Worm (Caenorhabditis elegans): Measurements from ENCODE around the gene chil-4.
A peak's percentile ranks its signal among the peaks of the same experiment; 100 is the strongest.

Gene chil-4

DNA sequence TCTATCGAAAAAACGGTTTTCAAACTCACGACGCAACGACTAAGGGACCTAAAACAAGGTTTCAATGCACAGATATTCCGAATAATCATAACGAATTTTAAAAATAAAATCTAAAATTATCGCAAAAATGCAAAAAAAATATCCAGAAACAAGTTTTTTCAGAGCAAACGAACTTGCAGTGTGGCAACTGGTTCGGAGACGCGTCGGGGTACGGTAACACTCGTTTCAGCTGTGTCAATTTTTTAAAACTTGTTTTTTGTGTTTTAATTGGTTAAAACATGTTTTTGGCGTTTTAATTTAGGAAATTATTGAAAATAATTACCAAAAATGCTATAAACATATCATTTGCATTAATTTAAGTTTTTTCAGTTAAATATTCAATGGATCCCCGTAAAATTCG lies 36.9 kb upstream of the chil-4 start, which contains the start of gene C08H9.16 (continued):
- TF ChIP-seq nhr-41 (GFP tag; IDR thresholded peaks at IDR 0.05), result no peak
- no peak for TF ChIP-seq zfp-2 (tag; optimal IDR thresholded peaks at IDR 0.05)
- peak; percentile 24 for TF ChIP-seq unc-130 (GFP tag; optimal IDR thresholded peaks at IDR 0.05)
- peak; percentile 24 for TF ChIP-seq lin-13 (GFP tag; optimal IDR thresholded peaks at IDR 0.05)
- TF ChIP-seq T20F7.1 (GFP tag; optimal IDR thresholded peaks at IDR 0.05), result no peak
- no peak for TF ChIP-seq madf-9 (GFP tag; conservative IDR thresholded peaks at IDR 0.05)
- TF ChIP-seq dmd-8 (GFP tag; IDR thresholded peaks at IDR 0.05), result no peak
- TF ChIP-seq unc-62 (GFP tag; optimal IDR thresholded peaks at IDR 0.05 in 1 of 2), result no peak
- no peak for TF ChIP-seq unc-62 (tag; optimal IDR thresholded peaks at IDR 0.05)
- no peak for TF ChIP-seq attf-4 (tag; optimal IDR thresholded peaks at IDR 0.05)
- TF ChIP-seq daf-19 (GFP tag; conservative IDR thresholded peaks at IDR 0.05), result no peak
- no peak for TF ChIP-seq R02D3.7 (tag; optimal IDR thresholded peaks at IDR 0.05)
- no peak for TF ChIP-seq arid-1 (GFP tag; conservative IDR thresholded peaks at IDR 0.05)
- no peak for TF ChIP-seq madf-5 (GFP tag; IDR thresholded peaks at IDR 0.05)
- TF ChIP-seq ceh-82 (tag; optimal IDR thresholded peaks at IDR 0.05), result no peak
- no peak for TF ChIP-seq pha-4 (GFP tag; IDR thresholded peaks at IDR 0.05)
- peak; percentile 59 for TF ChIP-seq pha-4 (tag; optimal IDR thresholded peaks at IDR 0.05)
- no peak for TF ChIP-seq tag-97 (GFP tag; IDR thresholded peaks at IDR 0.05)
- no peak for TF ChIP-seq nhr-111 (GFP tag; optimal IDR thresholded peaks at IDR 0.05)
- no peak for TF ChIP-seq F26F4.8 (GFP tag; conservative IDR thresholded peaks at IDR 0.05)
- TF ChIP-seq lin-15B (tag; optimal IDR thresholded peaks at IDR 0.05), result no peak
- no peak for TF ChIP-seq mdt-29 (GFP tag; IDR thresholded peaks at IDR 0.05)
- TF ChIP-seq vab-7 (GFP tag; IDR thresholded peaks at IDR 0.05), result no peak
- no peak for TF ChIP-seq F37D6.2 (tag; optimal IDR thresholded peaks at IDR 0.05)
- peak; percentile 43 for TF ChIP-seq nhr-77 (tag; optimal IDR thresholded peaks at IDR 0.05)
- TF ChIP-seq ztf-11 (tag; optimal IDR thresholded peaks at IDR 0.05), result no peak
- no peak for TF ChIP-seq Y48G9A.11 (GFP tag; IDR thresholded peaks at IDR 0.05)
- no peak for TF ChIP-seq pqm-1 (tag; optimal IDR thresholded peaks at IDR 0.05)
- TF ChIP-seq zag-1 (tag; optimal IDR thresholded peaks at IDR 0.05), result no peak
- no peak for TF ChIP-seq mdl-1 (tag; optimal IDR thresholded peaks at IDR 0.05)
- no peak for TF ChIP-seq skn-1 (tag; optimal IDR thresholded peaks at IDR 0.05)
- TF ChIP-seq mes-2 (tag; optimal IDR thresholded peaks at IDR 0.05; ENCODE audit: poor library complexity, severe bottlenecking), result peak; percentile 68
- TF ChIP-seq nhr-6 (tag; optimal IDR thresholded peaks at IDR 0.05), result peak; percentile 13
- TF ChIP-seq dve-1 (tag; optimal IDR thresholded peaks at IDR 0.05; ENCODE audit: insufficient read depth), result peak; percentile 57
- no peak for TF ChIP-seq Y75B8A.6 (GFP tag; IDR thresholded peaks at IDR 0.05)
- TF ChIP-seq ceh-32 (tag; optimal IDR thresholded peaks at IDR 0.05; ENCODE audit: poor library complexity), result no peak
- no peak for TF ChIP-seq F10B5.3 (tag; optimal IDR thresholded peaks at IDR 0.05)
- TF ChIP-seq ama-1 (optimal IDR thresholded peaks at IDR 0.05), result no peak
- TF ChIP-seq nhr-42 (GFP tag; IDR thresholded peaks at IDR 0.05), result no peak
- TF ChIP-seq set-16 (GFP tag; IDR thresholded peaks at IDR 0.05), result no peak
- TF ChIP-seq daf-8 (GFP tag; IDR thresholded peaks at IDR 0.05), result no peak
- TF ChIP-seq fos-1 (tag; optimal IDR thresholded peaks at IDR 0.05), result no peak
- no peak for TF ChIP-seq ceh-28 (tag; optimal IDR thresholded peaks at IDR 0.05)
- peak; percentile 45 for TF ChIP-seq hlh-30 (tag; optimal IDR thresholded peaks at IDR 0.05; ENCODE audit: insufficient read depth)
- TF ChIP-seq lim-7 (GFP tag; IDR thresholded peaks at IDR 0.05), result no peak
- no peak for TF ChIP-seq daf-16 (GFP tag; optimal IDR thresholded peaks at IDR 0.05)
- TF ChIP-seq daf-16 (tag; optimal IDR thresholded peaks at IDR 0.05), result peak; percentile 46
- TF ChIP-seq cey-2 (tag; optimal IDR thresholded peaks at IDR 0.05; ENCODE audit: borderline replicate concordance, insufficient read depth), result no peak
- peak; percentile 67 for TF ChIP-seq mep-1 (tag; optimal IDR thresholded peaks at IDR 0.05)
- TF ChIP-seq ctbp-1 (GFP tag; IDR thresholded peaks at IDR 0.05), result no peak
- no peak for TF ChIP-seq spr-1 (tag; optimal IDR thresholded peaks at IDR 0.05)
- TF ChIP-seq rbr-2 (tag; optimal IDR thresholded peaks at IDR 0.05), result peak; percentile 20
- no peak for TF ChIP-seq egl-43 (GFP tag; IDR thresholded peaks at IDR 0.05)
